Worm (Caenorhabditis elegans): Measurements from ENCODE around the gene nhr-103.

DNA sequence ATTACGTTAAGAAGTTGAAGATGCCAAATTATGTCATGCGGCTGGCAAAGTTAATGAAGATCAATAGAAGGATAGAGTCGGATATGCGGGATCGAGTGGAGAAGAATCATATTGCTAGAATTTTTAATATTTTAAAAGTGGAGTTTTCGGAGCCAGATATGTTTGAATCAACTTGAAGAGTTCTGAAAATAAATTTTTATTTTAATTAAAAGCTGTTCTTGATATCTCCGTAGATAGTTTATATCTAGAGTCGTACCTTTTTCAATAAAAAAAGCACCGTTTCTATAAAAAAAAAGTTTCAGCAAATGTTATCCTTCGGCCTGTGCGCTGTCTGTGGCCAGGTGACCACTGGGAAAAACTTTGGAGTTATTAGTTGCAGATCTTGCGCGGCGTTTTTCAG is 7.9 kb downstream of the nhr-103 start, which contains the start of gene nhr-96:
- TF ChIP-seq unc-86 (tag; optimal IDR thresholded peaks at IDR 0.05) (no peak), unc-62 (GFP tag; optimal IDR thresholded peaks at IDR 0.05) (no peak)
